Worm (Caenorhabditis elegans): Measurements from ENCODE around the gene sym-3.

Gene sym-3

DNA sequence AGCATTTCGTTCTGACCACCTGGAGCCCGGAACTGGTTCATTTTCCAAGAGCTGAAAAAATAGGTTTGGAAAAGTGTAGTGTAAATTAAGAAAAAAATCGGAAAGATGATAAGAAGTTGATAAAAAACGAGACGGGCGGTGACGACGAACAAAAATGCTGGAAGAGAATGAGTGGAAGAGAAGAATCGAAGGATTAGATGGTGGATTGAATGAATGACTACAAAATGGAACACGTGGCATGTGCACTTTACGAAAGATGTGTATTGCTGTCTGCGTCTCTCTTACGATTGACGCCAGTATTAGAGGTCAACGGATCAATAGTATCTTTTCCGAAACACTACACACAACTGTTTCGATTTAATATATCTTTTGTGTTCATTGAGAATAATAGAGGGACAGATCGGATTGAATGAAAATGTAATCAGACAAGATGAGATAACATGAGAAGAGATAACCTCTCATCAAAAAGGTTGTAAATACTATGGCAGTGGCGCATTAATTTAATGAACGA, 7.2 kb downstream of the sym-3 start, which contains the start of gene sft-4:
TSS of gene sft-4 (minus strand) at position 51 of the 511 bp plus-strand sequence.
- TF ChIP-seq ets-4 (GFP tag; optimal IDR thresholded peaks at IDR 0.05) (no peak), madf-8 (GFP tag; conservative IDR thresholded peaks at IDR 0.05) (no peak), B0035.1 (tag; optimal IDR thresholded peaks at IDR 0.05) (no peak), B0019.2 (GFP tag; conservative IDR thresholded peaks at IDR 0.05) (no peak), aptf-2 (GFP tag; conservative IDR thresholded peaks at IDR 0.05) (no peak), snpc-1.3 (tag; optimal IDR thresholded peaks at IDR 0.05; ENCODE audit: insufficient read depth) (no peak), Y53G8AR.9 (GFP tag; conservative IDR thresholded peaks at IDR 0.05) (no peak), somi-1 (GFP tag; optimal IDR thresholded peaks at IDR 0.05) (no peak), B0261.1 (tag; optimal IDR thresholded peaks at IDR 0.05) (no peak), T07F8.4 (tag; optimal IDR thresholded peaks at IDR 0.05) (no peak), attf-3 (GFP tag; conservative IDR thresholded peaks at IDR 0.05) (no peak), F57C9.4 (tag; optimal IDR thresholded peaks at IDR 0.05) (no peak), ztf-18 (tag; optimal IDR thresholded peaks at IDR 0.05) (peak; percentile 32), ccch-3 (GFP tag; optimal IDR thresholded peaks at IDR 0.05) (no peak), T26A5.8 (tag; optimal IDR thresholded peaks at IDR 0.05) (no peak), egrh-3 (GFP tag; IDR thresholded peaks at IDR 0.05) (no peak), F22D6.2 (tag; optimal IDR thresholded peaks at IDR 0.05) (no peak), Y56A3A.18 (GFP tag; IDR thresholded peaks at IDR 0.05) (no peak), D2030.7 (GFP tag; IDR thresholded peaks at IDR 0.05) (no peak), sptf-2 (GFP tag; optimal IDR thresholded peaks at IDR 0.05) (no peak), mes-4 (tag; optimal IDR thresholded peaks at IDR 0.05) (no peak), let-607 (tag; optimal IDR thresholded peaks at IDR 0.05) (peak; percentile 88 to 91), die-1 (tag; optimal IDR thresholded peaks at IDR 0.05) (no peak), egl-44 (GFP tag; IDR thresholded peaks at IDR 0.05) (no peak), lin-54 (GFP tag; optimal IDR thresholded peaks at IDR 0.05) (no peak), mcd-1 (GFP tag; IDR thresholded peaks at IDR 0.05) (no peak), snpc-3.4 (tag; optimal IDR thresholded peaks at IDR 0.05) (no peak), bed-2 (GFP tag; IDR thresholded peaks at IDR 0.05) (no peak), snpc-1.1 (tag; optimal IDR thresholded peaks at IDR 0.05; ENCODE audit: insufficient read depth) (no peak), lin-35 (GFP tag; optimal IDR thresholded peaks at IDR 0.05) (no peak), ceh-79 (tag; optimal IDR thresholded peaks at IDR 0.05) (no peak), cebp-1 (GFP tag; IDR thresholded peaks at IDR 0.05) (no peak), cebp-1 (tag; optimal IDR thresholded peaks at IDR 0.05) (no peak), nhr-80 (tag; optimal IDR thresholded peaks at IDR 0.05) (peak; percentile 58), chd-7 (tag; optimal IDR thresholded peaks at IDR 0.05) (no peak), hmg-1.2 (GFP tag; IDR thresholded peaks at IDR 0.05) (peak; percentile 23; the same call in 1 of the 2 replicates)

DNA sequence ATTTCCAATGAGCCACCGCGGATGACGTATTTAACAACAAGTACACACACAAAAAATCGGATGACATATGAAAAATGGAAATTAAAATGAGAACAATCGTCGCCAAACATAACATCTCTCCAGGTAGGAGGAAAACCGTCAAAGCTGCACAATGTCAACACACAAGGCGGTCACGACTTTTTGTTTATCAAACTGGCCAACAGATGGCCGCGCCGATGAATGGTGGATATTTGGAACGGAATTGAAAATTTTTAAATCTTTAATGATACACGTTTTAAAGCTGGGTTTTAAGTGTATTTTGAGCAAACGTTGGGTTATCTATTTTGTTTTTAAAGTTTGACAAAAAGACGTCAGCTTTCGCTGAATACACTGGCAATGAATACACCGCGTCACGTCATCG, 7.7 kb downstream of the sym-3 start:
- TF ChIP-seq lin-40 (tag; optimal IDR thresholded peaks at IDR 0.05) (no peak), snpc-1.1 (tag; optimal IDR thresholded peaks at IDR 0.05; ENCODE audit: insufficient read depth) (no peak), ets-4 (GFP tag; optimal IDR thresholded peaks at IDR 0.05) (no peak), nhr-27 (tag; optimal IDR thresholded peaks at IDR 0.05) (no peak), ceh-100 (GFP tag; IDR thresholded peaks at IDR 0.05) (no peak), F49E8.2 (tag; optimal IDR thresholded peaks at IDR 0.05; ENCODE audit: insufficient read depth) (no peak), bed-1 (GFP tag; IDR thresholded peaks at IDR 0.05) (no peak), ztf-28 (GFP tag; IDR thresholded peaks at IDR 0.05) (no peak), F37B4.10 (GFP tag; IDR thresholded peaks at IDR 0.05) (no peak), nhr-90 (tag; optimal IDR thresholded peaks at IDR 0.05) (no peak), rpc-1 (optimal IDR thresholded peaks at IDR 0.05) (no peak), rpc-1 (tag; optimal IDR thresholded peaks at IDR 0.05) (no peak), zim-3 (tag; optimal IDR thresholded peaks at IDR 0.05) (no peak), ceh-79 (tag; optimal IDR thresholded peaks at IDR 0.05) (no peak), sdz-38 (tag; optimal IDR thresholded peaks at IDR 0.05) (no peak), madf-8 (GFP tag; conservative IDR thresholded peaks at IDR 0.05) (no peak), him-1 (tag; optimal IDR thresholded peaks at IDR 0.05) (no peak), B0019.2 (GFP tag; conservative IDR thresholded peaks at IDR 0.05) (no peak), ztf-18 (tag; optimal IDR thresholded peaks at IDR 0.05) (no peak)
